Fruit fly (Drosophila melanogaster) whole organism, wandering third instar larva: ENCODE measurements around the gene HHEX.

Source experiments
- Abd-B ChIP-seq: fragments of >200 bp; optimal IDR thresholded peaks from 2 replicates; lab custom pipeline; 2017; ENCODE audit warnings: missing biosample characterization, missing genetic modification characterization
- CrebA ChIP-seq: fragments of 200-800 bp; sonication (Bioruptor generic); optimal IDR thresholded peaks from 2 replicates; lab custom pipeline; 2016; ENCODE audit warnings: missing biosample characterization, mild to moderate bottlenecking, missing genetic modification characterization, borderline replicate concordance
- Dfd ChIP-seq: fragments of >200 bp; optimal IDR thresholded peaks from 2 replicates; lab custom pipeline; 2017; ENCODE audit warnings: missing biosample characterization, missing genetic modification characterization
- Hr78 ChIP-seq: fragments of >200 bp; optimal IDR thresholded peaks from 2 replicates; lab custom pipeline; 2017; ENCODE audit warnings: missing biosample characterization, missing genetic modification characterization
- Hr83 ChIP-seq: fragments of 200-300 bp; sonication (Bioruptor generic); optimal IDR thresholded peaks from 2 replicates; lab custom pipeline; 2016; ENCODE audit warnings: missing biosample characterization, mild to moderate bottlenecking, missing genetic modification characterization, moderate library complexity; ENCODE audit not compliant: poor library complexity, severe bottlenecking
- Jra ChIP-seq: sonication (Bioruptor generic); optimal IDR thresholded peaks from 2 replicates; lab custom pipeline; 2016; ENCODE audit warnings: missing biosample characterization, missing genetic modification characterization
- OdsH ChIP-seq: fragments of 200-800 bp; sonication (Bioruptor generic); optimal IDR thresholded peaks from 2 replicates; lab custom pipeline; 2016; ENCODE audit warnings: missing biosample characterization, mild to moderate bottlenecking, missing genetic modification characterization
- br ChIP-seq: fragments of 200-800 bp; sonication (Bioruptor generic); optimal IDR thresholded peaks from 2 replicates; lab custom pipeline; 2016; ENCODE audit warnings: missing biosample characterization, missing genetic modification characterization
- dsf ChIP-seq: sonication (Bioruptor generic); optimal IDR thresholded peaks from 2 replicates; lab custom pipeline; 2016; ENCODE audit warnings: missing biosample characterization, missing genetic modification characterization, borderline replicate concordance
- fru ChIP-seq: fragments of 200-800 bp; sonication (Bioruptor generic); optimal IDR thresholded peaks from 3 replicates; lab custom pipeline; 2016; ENCODE audit warnings: missing biosample characterization, mild to moderate bottlenecking, missing genetic modification characterization
- h ChIP-seq: fragments of 200-800 bp; sonication (Bioruptor generic); optimal IDR thresholded peaks from 3 replicates; lab custom pipeline; 2016; ENCODE audit warnings: missing biosample characterization, mild to moderate bottlenecking, missing genetic modification characterization
- pan ChIP-seq: fragments of >200 bp; optimal IDR thresholded peaks from 2 replicates; lab custom pipeline; 2017

- no peak for TF ChIP-seq pan (lab: Kevin White, UChicago)
- no peak for TF ChIP-seq br (GFP tag; lab: Kevin White, UChicago)
- no peak for TF ChIP-seq h (GFP tag; lab: Kevin White, UChicago)
- no peak for TF ChIP-seq Dfd (GFP tag; lab: Kevin White, UChicago)
- no peak for TF ChIP-seq CrebA (GFP tag; lab: Kevin White, UChicago)
- TF ChIP-seq fru (GFP tag; lab: Kevin White, UChicago): no peak
- no peak for TF ChIP-seq Abd-B
- TF ChIP-seq dsf: no peak
- no peak for TF ChIP-seq Hr83 (GFP tag; lab: Kevin White, UChicago)
- TF ChIP-seq Hr78: no peak
- no peak for TF ChIP-seq Jra (GFP tag; lab: Kevin White, UChicago)
- no peak for TF ChIP-seq OdsH (GFP tag; lab: Kevin White, UChicago)
Measured at dm6 chr3R:21057519-21057918, 23.2 kb downstream of the HHEX start.
